Worm (Caenorhabditis elegans) whole organism, young adult: Measurements from ENCODE around the gene spp-4.

Source experiments
- B0035.1 ChIP-seq: sonication (generic microtip); optimal IDR thresholded peaks from 2 replicates; lab custom pipeline; 2016; ENCODE audit warnings: missing genetic modification characterization, mild to moderate bottlenecking, missing compliant biosample characterization, missing genotype, missing genetic modification reagents
- F57C9.4 ChIP-seq: sonication (generic microtip); optimal IDR thresholded peaks from 2 replicates; lab custom pipeline; 2017; ENCODE audit warnings: mild to moderate bottlenecking, missing genetic modification characterization, missing compliant biosample characterization
- Y53F4B.3 ChIP-seq: fragments of 200-800 bp; sonication (Bioruptor generic); IDR thresholded peaks from 2 replicates; pipeline ENCODE4 v1.3.6; 2022; ENCODE audit warnings: missing genetic modification reagents, missing genetic modification characterization, missing compliant biosample characterization
- Y79H2A.3 ChIP-seq: fragments of 200-800 bp; sonication (Bioruptor generic); conservative IDR thresholded peaks from 2 replicates; pipeline ENCODE4 v1.3.6; 2022; ENCODE audit warnings: missing genetic modification reagents, missing genetic modification characterization, missing compliant biosample characterization
- ama-1 ChIP-seq, 3 experiments: fragments of 150-350 bp in 1 of 3; sonication (generic microtip) in 2 of 3; optimal IDR thresholded peaks; 2 replicates each; lab custom pipeline; 2014 to 2018; ENCODE audit warnings: missing biosample characterization in 2 of 3, missing genetic modification characterization in 2 of 3, missing genetic modification reagents in 2 of 3
- atf-7 ChIP-seq: sonication (generic microtip); optimal IDR thresholded peaks from 2 replicates; lab custom pipeline; 2017; ENCODE audit warnings: mild to moderate bottlenecking, missing genetic modification characterization, missing compliant biosample characterization
- attf-3 ChIP-seq: fragments of 200-800 bp; sonication (Bioruptor generic); conservative IDR thresholded peaks from 2 replicates; pipeline ENCODE4 v1.3.6; 2022; ENCODE audit warnings: missing genetic modification reagents, missing genetic modification characterization, missing compliant biosample characterization
- ceh-91 ChIP-seq: fragments of 200-800 bp; sonication (Bioruptor generic); IDR thresholded peaks from 2 replicates; pipeline ENCODE4 v1.3.6; 2022; ENCODE audit warnings: missing genetic modification reagents, missing genetic modification characterization, missing compliant biosample characterization
- chd-7 ChIP-seq: sonication (generic microtip); optimal IDR thresholded peaks from 2 replicates; lab custom pipeline; 2016; ENCODE audit warnings: mild to moderate bottlenecking, missing genetic modification characterization, moderate library complexity, missing compliant biosample characterization
- repo-1 ChIP-seq: sonication (generic microtip); optimal IDR thresholded peaks from 2 replicates; lab custom pipeline; 2017; ENCODE audit warnings: mild to moderate bottlenecking, missing genetic modification characterization, missing compliant biosample characterization
- snpc-4 ChIP-seq, 5 experiments: fragments of 150-350 bp in 1 of 5; sonication (generic microtip) in 4 of 5; optimal IDR thresholded peaks; 2 replicates each; lab custom pipeline; 2014 to 2018; ENCODE audit warnings: missing genetic modification characterization in 5 of 5, missing biosample characterization in 3 of 5, antibody characterized with exemption in 2 of 5, mild to moderate bottlenecking in 2 of 5, missing compliant biosample characterization in 2 of 5, missing genotype in 2 of 5, moderate library complexity in 2 of 5, missing genetic modification reagents in 1 of 5
- unc-130 ChIP-seq: sonication (generic microtip); optimal IDR thresholded peaks from 2 replicates; lab custom pipeline; 2016; ENCODE audit warnings: missing genetic modification reagents, missing genetic modification characterization, missing compliant biosample characterization
- zfh-2 ChIP-seq: fragments of 200-800 bp; sonication (Bioruptor generic); conservative IDR thresholded peaks from 2 replicates; pipeline ENCODE4 v1.3.6; 2022; ENCODE audit warnings: missing genetic modification reagents, missing genetic modification characterization, missing compliant biosample characterization
- ztf-22 ChIP-seq: fragments of 200-800 bp; sonication (Bioruptor generic); optimal IDR thresholded peaks from 2 replicates; lab custom pipeline; 2018; ENCODE audit warnings: mild to moderate bottlenecking, missing genetic modification characterization, moderate library complexity, missing compliant biosample characterization

DNA sequence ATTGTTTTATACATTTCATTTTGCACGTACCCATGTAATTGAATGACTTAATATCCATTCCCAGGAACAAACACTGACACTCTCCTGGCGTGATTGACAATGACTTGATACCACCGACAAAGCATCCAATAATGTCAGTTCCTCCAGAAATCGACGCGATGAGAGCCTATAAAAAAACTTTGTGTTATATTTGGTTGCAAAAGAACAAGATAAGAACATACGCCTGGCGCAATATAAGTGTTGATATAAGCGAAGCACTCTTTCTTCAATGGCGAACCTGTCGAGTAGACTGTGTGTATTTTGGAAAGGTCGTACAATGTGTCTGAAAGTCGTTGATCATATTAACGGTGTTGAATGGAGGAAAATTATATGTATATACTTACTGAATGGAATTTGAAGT lies 15.4 kb downstream of the spp-4 start:
- TF ChIP-seq ceh-91 (GFP tag; lab: Robert Waterston, UW): no peak
- TF ChIP-seq attf-3 (GFP tag; lab: Robert Waterston, UW): no peak
- no peak for TF ChIP-seq zfh-2
- TF ChIP-seq B0035.1: no peak
- TF ChIP-seq ztf-22 (GFP tag; lab: Kevin White, UChicago): no peak
- TF ChIP-seq F57C9.4 (tag; lab: Kevin White, UChicago): no peak
- TF ChIP-seq atf-7 (tag; lab: Kevin White, UChicago): no peak
- TF ChIP-seq repo-1: no peak
- no peak for TF ChIP-seq chd-7 (tag; lab: Kevin White, UChicago)
- TF ChIP-seq unc-130 (GFP tag; lab: Kevin White, UChicago): no peak
- no peak for TF ChIP-seq Y53F4B.3 (GFP tag; lab: Robert Waterston, UW)
- TF ChIP-seq ama-1 (optimal IDR thresholded peaks at IDR 0.05; lab: Kevin White, UChicago): no peak
- TF ChIP-seq ama-1 (GFP tag; optimal IDR thresholded peaks at IDR 0.05; lab: Kevin White, UChicago): no peak
- TF ChIP-seq Y79H2A.3 (GFP tag; lab: Robert Waterston, UW): no peak
- TF ChIP-seq snpc-4 (GFP tag; optimal IDR thresholded peaks at IDR 0.05; lab: Kevin White, UChicago): no peak
- no peak for TF ChIP-seq snpc-4 (tag; optimal IDR thresholded peaks at IDR 0.05; lab: Kevin White, UChicago)
